Worm (Caenorhabditis elegans) whole organism, early embryonic: ENCODE measurements around the gene lap-1.

Source experiments
- B0310.2 ChIP-seq: sonication (generic microtip); optimal IDR thresholded peaks from 2 replicates; lab custom pipeline; 2016; ENCODE audit warnings: mild to moderate bottlenecking, missing genetic modification characterization, missing compliant biosample characterization
- F13C5.2 ChIP-seq: sonication (generic microtip); optimal IDR thresholded peaks from 2 replicates; lab custom pipeline; 2017; ENCODE audit warnings: mild to moderate bottlenecking, missing genetic modification characterization, inconsistent platforms, missing compliant biosample characterization
- aly-1 ChIP-seq: sonication (generic microtip); optimal IDR thresholded peaks from 2 replicates; lab custom pipeline; 2016; ENCODE audit warnings: missing genetic modification characterization, missing compliant biosample characterization
- ama-1 ChIP-seq: fragments of 150-350 bp; optimal IDR thresholded peaks from 2 replicates; lab custom pipeline; 2014
- ceh-13 ChIP-seq: fragments of 200-800 bp; sonication (Bioruptor generic); optimal IDR thresholded peaks from 2 replicates; lab custom pipeline; 2018; ENCODE audit warnings: mild to moderate bottlenecking, missing genetic modification characterization, missing compliant biosample characterization
- ceh-36 ChIP-seq: sonication (generic microtip); optimal IDR thresholded peaks from 2 replicates; lab custom pipeline; 2016; ENCODE audit warnings: missing genetic modification characterization, inconsistent platforms, missing compliant biosample characterization
- ets-7 ChIP-seq: sonication (generic microtip); optimal IDR thresholded peaks from 2 replicates; lab custom pipeline; 2016; ENCODE audit warnings: missing genotype, missing genetic modification characterization, missing compliant biosample characterization
- flt-1 ChIP-seq: fragments of 200-800 bp; sonication (Bioruptor generic); IDR thresholded peaks from 2 replicates; pipeline ENCODE4 v1.3.6; 2022; ENCODE audit warnings: missing genetic modification characterization, missing compliant biosample characterization
- hmbx-1 ChIP-seq: sonication (generic microtip); optimal IDR thresholded peaks from 2 replicates; lab custom pipeline; 2016; ENCODE audit warnings: mild to moderate bottlenecking, missing genetic modification characterization, missing compliant biosample characterization
- hmg-4 ChIP-seq: fragments of 200-800 bp; sonication (Bioruptor generic); optimal IDR thresholded peaks from 2 replicates; lab custom pipeline; 2018; ENCODE audit warnings: mild to moderate bottlenecking, missing genetic modification characterization, missing compliant biosample characterization
- hnd-1 ChIP-seq: sonication (generic microtip); optimal IDR thresholded peaks from 2 replicates; lab custom pipeline; 2016; ENCODE audit warnings: missing genetic modification characterization, missing compliant biosample characterization
- pes-1 ChIP-seq: fragments of 200-800 bp; sonication (Bioruptor generic); IDR thresholded peaks from 2 replicates; pipeline ENCODE4 v1.3.6; 2022; ENCODE audit warnings: missing genetic modification reagents, missing genetic modification characterization, missing compliant biosample characterization
- scrt-1 ChIP-seq: fragments of 200-800 bp; sonication (Bioruptor generic); IDR thresholded peaks from 2 replicates; pipeline ENCODE4 v1.3.6; 2022; ENCODE audit warnings: missing genetic modification characterization, missing compliant biosample characterization
- sea-1 ChIP-seq: fragments of 200-800 bp; sonication (Bioruptor generic); conservative IDR thresholded peaks from 2 replicates; pipeline ENCODE4 v1.3.6; 2022; ENCODE audit warnings: missing genetic modification characterization, missing compliant biosample characterization
- tbx-11 ChIP-seq: fragments of 200-800 bp; sonication (Bioruptor generic); IDR thresholded peaks from 2 replicates; pipeline ENCODE4 v1.3.6; 2022; ENCODE audit warnings: missing genetic modification characterization, missing compliant biosample characterization
- tbx-37 ChIP-seq: fragments of 200-800 bp; sonication (Bioruptor generic); conservative IDR thresholded peaks from 2 replicates; pipeline ENCODE4 v1.3.6; 2022; ENCODE audit warnings: missing genetic modification reagents, missing genetic modification characterization, missing compliant biosample characterization
- tra-4 ChIP-seq: sonication (generic microtip); optimal IDR thresholded peaks from 2 replicates; lab custom pipeline; 2017; ENCODE audit warnings: missing genetic modification characterization, missing compliant biosample characterization

Gene lap-1

ce11 chrIII:8405449-8405962 is 3.8 kb upstream of the lap-1 start, which contains the start of the genes ubxn-4 and cyy-1:
ubxn-4 (minus strand) TSS chrIII:8405562.
cyy-1 (plus strand) TSS chrIII:8405874.
- TF ChIP-seq hmbx-1 (tag; lab: Kevin White, UChicago) (no peak), ama-1 (no peak), sea-1 (GFP tag; lab: Robert Waterston, UW) (no peak), tbx-37 (GFP tag; lab: Robert Waterston, UW) (no peak), tbx-11 (GFP tag; lab: Robert Waterston, UW) (no peak), hmg-4 (no peak), aly-1 (tag; lab: Kevin White, UChicago) (no peak), flt-1 (GFP tag; lab: Robert Waterston, UW) (no peak), pes-1 (GFP tag; lab: Robert Waterston, UW) (no peak), scrt-1 (no peak), ets-7 (tag; lab: Kevin White, UChicago) (no peak), F13C5.2 (tag; lab: Kevin White, UChicago) (no peak), B0310.2 (no peak)

ce11 chrIII:8403507-8403906 is 1.8 kb upstream of the lap-1 start, which contains the start of gene cutc-1:
cutc-1 (minus strand) TSS chrIII:8403607.
- no peak for TF ChIP-seq flt-1 (GFP tag; lab: Robert Waterston, UW)
- TF ChIP-seq tbx-37 (GFP tag; lab: Robert Waterston, UW): no peak
- TF ChIP-seq hnd-1 (tag; lab: Kevin White, UChicago): no peak

- TF ChIP-seq aly-1 (tag; lab: Kevin White, UChicago) (no peak), ceh-13 (GFP tag; lab: Kevin White, UChicago) (no peak), ama-1 (no peak), pes-1 (GFP tag; lab: Robert Waterston, UW) (no peak), tbx-11 (GFP tag; lab: Robert Waterston, UW) (no peak), tra-4 (tag; lab: Kevin White, UChicago) (no peak), hnd-1 (tag; lab: Kevin White, UChicago) (no peak), hmg-4 (no peak), tbx-37 (GFP tag; lab: Robert Waterston, UW) (no peak), scrt-1 (no peak), ceh-36 (no peak), hmbx-1 (tag; lab: Kevin White, UChicago) (no peak), F13C5.2 (tag; lab: Kevin White, UChicago) (no peak), B0310.2 (no peak), flt-1 (GFP tag; lab: Robert Waterston, UW) (no peak), sea-1 (GFP tag; lab: Robert Waterston, UW) (no peak), ets-7 (tag; lab: Kevin White, UChicago) (no peak)
These were observed 905 bp upstream of the lap-1 start for ce11 chrIII:8402633-8403032.

ce11 chrIII:8400478-8400877 is 1.2 kb downstream of the lap-1 start:
- no peak for TF ChIP-seq tbx-37 (GFP tag; lab: Robert Waterston, UW)
- TF ChIP-seq hmg-4: no peak
- no peak for TF ChIP-seq ama-1
- no peak for TF ChIP-seq scrt-1
- TF ChIP-seq sea-1 (GFP tag; lab: Robert Waterston, UW): no peak
- no peak for TF ChIP-seq hmbx-1 (tag; lab: Kevin White, UChicago)
- no peak for TF ChIP-seq pes-1 (GFP tag; lab: Robert Waterston, UW)
- no peak for TF ChIP-seq ceh-36
- TF ChIP-seq flt-1 (GFP tag; lab: Robert Waterston, UW): no peak
- TF ChIP-seq B0310.2: no peak
- no peak for TF ChIP-seq aly-1 (tag; lab: Kevin White, UChicago)
- no peak for TF ChIP-seq ceh-13 (GFP tag; lab: Kevin White, UChicago)
- no peak for TF ChIP-seq ets-7 (tag; lab: Kevin White, UChicago)
- TF ChIP-seq tbx-11 (GFP tag; lab: Robert Waterston, UW): no peak
- TF ChIP-seq F13C5.2 (tag; lab: Kevin White, UChicago): no peak
- TF ChIP-seq tra-4 (tag; lab: Kevin White, UChicago): no peak
- no peak for TF ChIP-seq hnd-1 (tag; lab: Kevin White, UChicago)

ce11 chrIII:8398411-8398810 is 3.3 kb downstream of the lap-1 start, which contains the start of gene ZK353.2:
ZK353.2 (plus strand) TSS chrIII:8398711.
- TF ChIP-seq B0310.2 (no peak), hnd-1 (tag; lab: Kevin White, UChicago) (no peak), tbx-11 (GFP tag; lab: Robert Waterston, UW) (no peak), hmg-4 (no peak), ets-7 (tag; lab: Kevin White, UChicago) (no peak), pes-1 (GFP tag; lab: Robert Waterston, UW) (no peak), aly-1 (tag; lab: Kevin White, UChicago) (no peak), tbx-37 (GFP tag; lab: Robert Waterston, UW) (no peak), ceh-36 (no peak), flt-1 (GFP tag; lab: Robert Waterston, UW) (no peak)

- TF ChIP-seq hnd-1 (tag; lab: Kevin White, UChicago) (no peak), F13C5.2 (tag; lab: Kevin White, UChicago) (no peak), scrt-1 (no peak), ceh-13 (GFP tag; lab: Kevin White, UChicago) (no peak), tra-4 (tag; lab: Kevin White, UChicago) (no peak), sea-1 (GFP tag; lab: Robert Waterston, UW) (no peak), aly-1 (tag; lab: Kevin White, UChicago) (no peak), hmbx-1 (tag; lab: Kevin White, UChicago) (no peak)
These were observed 6.0 kb downstream of the lap-1 start, which contains the start of gene ZK353.3 for ce11 chrIII:8395685-8396084. ZK353.3 (plus strand) TSS chrIII:8395985.
